Fruit fly (Drosophila melanogaster) Kc167 (cell line): ENCODE measurements around the gene ND-30.

Experiments
- Myc ChIP-seq: fragments of >200 bp; optimal IDR thresholded peaks from 2 replicates; lab custom pipeline; 2017; ENCODE audit warnings: missing external identifiers
- Sin3A ChIP-seq: fragments of >200 bp; optimal IDR thresholded peaks from 2 replicates; lab custom pipeline; 2018; ENCODE audit warnings: missing external identifiers
- h ChIP-seq: fragments of >200 bp; optimal IDR thresholded peaks from 3 replicates; lab custom pipeline; 2018; ENCODE audit warnings: missing external identifiers
- insv ChIP-seq: fragments of >200 bp; optimal IDR thresholded peaks from 3 replicates; lab custom pipeline; 2018; ENCODE audit warnings: missing external identifiers
- psq ChIP-seq: fragments of >200 bp; optimal IDR thresholded peaks from 2 replicates; lab custom pipeline; 2017; ENCODE audit warnings: missing external identifiers
- ttk ChIP-seq: sonication (Bioruptor generic); optimal IDR thresholded peaks from 2 replicates; lab custom pipeline; 2017; ENCODE audit warnings: missing external identifiers

ND-30 gene

dm6 chr3L:3159309-3160194 is at the start of gene ND-30, which contains the start of gene CG15812:
TSS of gene ND-30 (minus strand) at chr3L:3159578.
TSS of gene CG15812 (plus strand) at chr3L:3159991.
- TF ChIP-seq h (lab: Kevin White, UChicago) (peak; percentile 37), ttk (lab: Kevin White, UChicago) (no peak)

DNA sequence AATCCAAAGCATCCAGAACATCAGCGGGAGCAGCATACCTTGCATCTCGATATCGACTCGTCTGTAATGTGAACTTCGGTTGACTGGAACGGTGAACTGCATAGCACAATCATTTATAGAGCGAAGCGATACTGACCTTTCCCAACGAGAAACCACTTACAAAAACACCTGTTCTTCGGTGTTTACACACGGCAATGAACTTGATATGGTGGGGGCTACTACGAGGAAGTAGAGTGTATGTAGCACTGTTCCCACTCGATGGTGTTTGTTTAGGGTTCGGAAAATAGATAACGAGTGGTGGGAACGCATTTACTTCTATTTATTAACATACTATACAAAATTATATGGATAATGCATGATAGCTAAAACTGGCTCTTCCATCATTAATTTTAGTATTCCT is 49.5 kb upstream of the ND-30 start, which contains the start of the genes CG32269 and CG32270:
Gene CG32269 (minus strand): TSS at position 91 of the 400 bp plus-strand sequence.
Gene CG32270 (minus strand): TSS at position 91 of the 400 bp plus-strand sequence.
- TF ChIP-seq insv (no peak), ttk (lab: Kevin White, UChicago) (no peak), h (lab: Kevin White, UChicago) (no peak), Myc (lab: Kevin White, UChicago) (no peak), Sin3A (lab: Kevin White, UChicago) (no peak), psq (no peak)

- TF ChIP-seq Sin3A (lab: Kevin White, UChicago) (no peak), insv (no peak), ttk (lab: Kevin White, UChicago) (no peak), h (lab: Kevin White, UChicago) (no peak), Myc (lab: Kevin White, UChicago) (no peak), psq (no peak)
Observed at dm6 chr3L:3206263-3206662, 46.9 kb upstream of the ND-30 start, which contains the start of gene CG33160. TSS of gene CG33160 (minus strand) at chr3L:3206363.

DNA sequence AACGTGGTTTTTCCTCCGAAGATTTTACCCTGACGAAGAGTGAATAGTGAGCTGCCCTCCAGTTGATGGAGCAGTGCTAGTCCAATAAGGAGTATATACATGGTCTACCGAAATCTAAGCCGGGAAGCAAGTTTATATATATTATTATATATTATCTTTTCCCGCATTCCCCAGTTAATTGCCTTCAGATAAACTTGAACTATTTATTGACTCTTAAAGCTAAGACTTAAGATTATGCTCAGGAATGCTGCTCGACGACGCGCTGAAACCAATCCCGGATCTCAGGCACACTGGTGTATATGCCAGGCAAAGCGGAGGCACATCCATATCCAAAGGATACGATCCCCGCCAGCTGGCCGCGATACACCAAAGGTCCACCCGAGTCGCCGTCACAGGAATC is 46.0 kb upstream of the ND-30 start, which contains the start of gene CG32277:
Gene CG32277 (minus strand): TSS at position 101 of the 400 bp plus-strand sequence.
- TF ChIP-seq Sin3A (lab: Kevin White, UChicago) = no peak
- no peak for TF ChIP-seq Myc (lab: Kevin White, UChicago)
- no peak for TF ChIP-seq insv

DNA sequence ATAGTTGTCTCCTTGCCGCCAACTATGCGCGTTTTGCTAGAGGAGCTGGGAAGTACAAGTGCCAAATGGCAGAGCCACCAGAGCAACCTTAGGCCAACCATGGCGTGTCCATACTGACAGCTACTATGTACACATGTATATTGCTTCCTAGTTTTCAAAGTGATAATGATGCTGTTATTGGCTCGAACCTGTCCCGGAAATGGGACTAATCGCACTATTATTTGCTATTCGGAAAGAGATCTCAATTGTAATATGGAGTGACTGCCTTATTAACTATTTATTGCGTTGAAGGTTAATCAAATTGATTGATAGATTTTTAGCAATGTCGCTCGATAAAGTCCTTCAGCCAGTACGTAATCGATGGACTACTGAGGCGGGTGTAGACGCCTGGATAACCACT is 45.0 kb upstream of the ND-30 start, which contains the start of gene CG33159:
Gene CG33159 (minus strand): TSS at position 101 of the 400 bp plus-strand sequence.
- TF ChIP-seq h (lab: Kevin White, UChicago) (no peak), Sin3A (lab: Kevin White, UChicago) (no peak), Myc (lab: Kevin White, UChicago) (no peak), ttk (lab: Kevin White, UChicago) (no peak), psq (no peak), insv (no peak)

DNA sequence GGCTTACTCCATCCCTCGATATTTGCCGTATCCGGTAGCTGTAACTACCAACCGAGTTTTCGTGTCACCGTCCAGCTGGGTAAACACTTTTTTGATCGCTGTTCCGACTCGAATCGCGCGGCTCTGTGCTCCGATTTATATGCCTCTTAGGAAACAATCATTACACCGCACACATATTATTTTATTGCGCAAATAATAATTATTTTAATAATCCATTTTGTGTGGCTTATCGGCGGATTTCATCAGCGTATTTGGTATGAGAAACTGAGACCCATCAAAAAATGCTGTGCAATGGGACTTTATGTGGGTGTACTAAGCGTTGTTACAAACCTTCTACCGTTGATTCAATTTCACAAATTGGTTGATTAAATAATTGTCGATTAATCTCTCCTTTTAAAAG is 43.7 kb upstream of the ND-30 start, which contains the start of gene CG32271:
Gene CG32271 (minus strand): TSS at position 101 of the 400 bp plus-strand sequence.
- TF ChIP-seq Sin3A (lab: Kevin White, UChicago) = no peak
- TF ChIP-seq ttk (lab: Kevin White, UChicago) = no peak
- TF ChIP-seq h (lab: Kevin White, UChicago) = no peak
- TF ChIP-seq psq = no peak
- TF ChIP-seq Myc (lab: Kevin White, UChicago) = no peak
- TF ChIP-seq insv = no peak

DNA sequence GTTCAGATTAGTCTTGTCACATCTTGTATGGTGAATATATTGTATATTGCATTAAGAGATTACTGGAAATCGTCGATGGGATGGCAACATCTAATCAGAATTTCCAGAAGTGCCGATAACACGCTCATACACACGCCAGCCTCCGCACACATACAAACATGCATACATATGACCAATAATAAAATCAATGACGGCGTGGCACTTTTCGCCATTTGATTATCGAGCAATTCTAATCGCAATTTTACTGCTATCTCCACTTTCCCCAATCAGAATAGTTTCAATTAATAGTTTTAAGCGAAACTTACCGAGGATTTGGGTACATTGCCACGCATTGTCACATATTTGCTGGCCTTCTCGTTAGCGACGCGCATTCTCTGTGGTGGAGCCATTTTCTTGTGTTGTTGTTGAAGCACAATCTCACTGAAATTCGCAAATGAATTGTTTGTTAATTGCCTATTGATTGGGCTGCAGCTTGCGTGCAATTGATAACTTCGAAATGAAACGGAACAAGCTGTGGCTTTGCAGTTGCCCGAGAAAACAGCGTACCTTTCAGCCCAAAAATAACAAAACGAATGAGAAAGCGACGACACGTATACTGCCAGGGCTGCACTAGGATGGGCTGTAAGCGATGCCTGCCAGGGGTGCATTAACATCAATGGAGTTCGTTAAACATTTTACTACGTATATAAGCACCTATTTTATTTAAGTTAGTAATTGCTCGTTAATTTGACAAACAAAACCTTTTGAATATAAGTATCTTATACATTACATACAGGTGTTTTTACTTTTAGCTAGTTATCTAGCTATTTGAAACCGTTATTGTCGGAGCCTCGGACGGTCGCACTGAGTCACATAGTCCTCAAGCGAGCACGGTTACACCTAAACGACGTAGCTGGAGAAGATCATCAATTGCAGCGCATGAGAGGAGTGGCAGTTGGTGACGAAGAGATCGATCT is 39.3 kb upstream of the ND-30 start, which contains the start of the genes CG32276 and gry:
Gene CG32276 (minus strand): TSS at position 601 of the 956 bp plus-strand sequence.
Gene gry (plus strand): TSS at position 644 of the 956 bp plus-strand sequence.
- no peak for TF ChIP-seq Sin3A (lab: Kevin White, UChicago)

DNA sequence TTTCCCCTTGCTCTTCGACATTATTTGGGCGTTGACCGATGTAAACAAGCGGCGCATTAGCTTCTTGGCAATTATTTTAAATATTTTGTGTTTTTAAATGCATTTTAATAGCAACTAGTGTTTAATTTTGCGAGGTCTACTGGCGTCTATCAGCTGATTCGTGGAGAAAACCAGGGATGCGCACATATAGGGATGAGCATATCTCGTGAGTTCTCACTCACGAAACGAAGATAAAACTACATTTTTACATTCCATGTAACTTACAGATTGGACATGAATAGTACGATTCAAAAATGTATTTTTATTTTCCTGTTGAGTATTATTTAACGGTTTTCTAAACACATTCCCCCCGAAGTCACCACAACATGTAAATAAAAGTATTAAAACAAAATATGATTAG is 38.1 kb upstream of the ND-30 start, which contains the start of gene CG14966:
Gene CG14966 (minus strand): TSS at position 168 of the 400 bp plus-strand sequence.
- TF ChIP-seq Sin3A (lab: Kevin White, UChicago) = no peak
- TF ChIP-seq ttk (lab: Kevin White, UChicago) = no peak
- no peak for TF ChIP-seq psq
- no peak for TF ChIP-seq insv
- TF ChIP-seq Myc (lab: Kevin White, UChicago) = no peak
- no peak for TF ChIP-seq h (lab: Kevin White, UChicago)

DNA sequence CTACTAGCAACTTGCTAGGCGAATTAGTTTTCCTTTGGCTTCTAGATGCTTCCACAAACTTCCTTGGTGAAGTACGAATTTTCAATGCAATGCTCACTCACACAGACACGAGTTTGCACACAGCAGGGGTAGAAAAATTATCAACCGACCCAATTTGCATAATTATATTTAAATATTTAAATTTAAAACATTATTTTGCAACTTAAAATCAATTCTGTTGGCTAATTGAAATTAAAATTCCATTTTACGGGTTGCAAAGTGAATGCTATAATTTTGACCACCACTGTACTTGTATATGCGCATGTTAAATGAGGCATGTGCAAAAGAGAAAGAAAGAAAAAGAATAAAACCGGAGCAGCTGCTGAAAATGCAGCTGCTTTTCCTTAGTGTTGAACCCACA is 34.7 kb upstream of the ND-30 start:
- no peak for TF ChIP-seq Myc (lab: Kevin White, UChicago)
- TF ChIP-seq psq = no peak
- no peak for TF ChIP-seq insv
- TF ChIP-seq ttk (lab: Kevin White, UChicago) = no peak
- no peak for TF ChIP-seq Sin3A (lab: Kevin White, UChicago)
- no peak for TF ChIP-seq h (lab: Kevin White, UChicago)

DNA sequence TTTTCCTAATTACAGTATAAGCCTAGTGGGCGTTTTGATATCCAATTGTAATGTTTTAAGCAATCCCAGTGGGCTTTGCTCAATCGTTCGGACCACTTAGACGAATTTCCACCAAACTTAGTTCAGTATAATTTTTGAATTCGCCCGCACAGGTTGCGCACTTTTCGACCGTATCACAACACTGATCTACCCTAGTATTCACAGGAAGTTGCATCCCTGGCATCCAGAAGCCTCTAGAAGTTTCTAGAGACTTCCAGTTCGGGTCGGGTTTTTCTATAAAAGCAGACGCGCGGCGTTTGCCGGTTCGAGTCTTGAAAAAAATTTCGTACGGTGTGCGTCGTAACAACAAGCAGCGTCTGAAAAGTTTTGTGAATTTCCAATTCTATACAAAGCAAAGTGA is 33.5 kb upstream of the ND-30 start, which contains the start of gene Hsp83:
Gene Hsp83 (plus strand): TSS at position 58 of the 400 bp plus-strand sequence.
- no peak for TF ChIP-seq psq
- TF ChIP-seq insv = peak; percentile 70

- TF ChIP-seq Myc (lab: Kevin White, UChicago) = no peak
- TF ChIP-seq ttk (lab: Kevin White, UChicago) = no peak
- TF ChIP-seq insv = no peak
- no peak for TF ChIP-seq psq
- no peak for TF ChIP-seq h (lab: Kevin White, UChicago)
- no peak for TF ChIP-seq Sin3A (lab: Kevin White, UChicago)
Observed at dm6 chr3L:3192333-3192894, 33.0 kb upstream of the ND-30 start, which contains the start of gene CG14965. TSS of gene CG14965 (minus strand) at chr3L:3192491.
